Fruit fly (Drosophila melanogaster) whole organism, prepupa: ENCODE data around the gene Ir10a.

ENCODE experiments used
- Blimp-1 ChIP-seq: fragments of 200-800 bp; sonication (Bioruptor generic); optimal IDR thresholded peaks from 3 replicates; lab custom pipeline; 2017; ENCODE audit warnings: missing biosample characterization, missing genetic modification characterization, mild to moderate bottlenecking, moderate library complexity, missing genetic modification reagents
- CG10669 ChIP-seq: fragments of 200-800 bp; sonication (Bioruptor generic); optimal IDR thresholded peaks from 3 replicates; lab custom pipeline; 2018; ENCODE audit warnings: missing biosample characterization, mild to moderate bottlenecking, missing genetic modification characterization, moderate library complexity
- CG11902 ChIP-seq: fragments of 200-800 bp; sonication (Bioruptor generic); optimal IDR thresholded peaks from 3 replicates; lab custom pipeline; 2016; ENCODE audit warnings: missing biosample characterization, missing genetic modification characterization
- CG7368 ChIP-seq: fragments of 200-800 bp; sonication (Bioruptor generic); optimal IDR thresholded peaks from 3 replicates; lab custom pipeline; 2016; ENCODE audit warnings: missing biosample characterization, missing genetic modification characterization
- CG8119 ChIP-seq: fragments of 200-800 bp; sonication (Bioruptor generic); IDR thresholded peaks from 3 replicates; pipeline ENCODE4 v1.3.6; 2022; ENCODE audit warnings: missing biosample characterization, missing genetic modification characterization
- Hr38 ChIP-seq: sonication (Bioruptor generic); optimal IDR thresholded peaks from 2 replicates; lab custom pipeline; 2016; ENCODE audit warnings: missing biosample characterization, missing genetic modification characterization
- OdsH ChIP-seq: fragments of 200-800 bp; sonication (Bioruptor generic); optimal IDR thresholded peaks from 3 replicates; lab custom pipeline; 2016; ENCODE audit warnings: missing biosample characterization, missing genetic modification characterization
- salr ChIP-seq, 2 experiments: fragments of 200-800 bp; sonication (Bioruptor generic); optimal IDR thresholded peaks; 3 replicates each; lab custom pipeline; 2016 to 2018; ENCODE audit warnings: missing biosample characterization in 2 of 2, missing genetic modification characterization in 2 of 2, mild to moderate bottlenecking in 1 of 2
- ss ChIP-seq, 2 experiments: fragments of 200-800 bp; sonication (Bioruptor generic); optimal IDR thresholded peaks; 2 replicates in 1 of 2; 3 replicates in 1 of 2; lab custom pipeline; 2017 to 2018; ENCODE audit warnings: mild to moderate bottlenecking in 2 of 2, missing biosample characterization in 2 of 2, missing genetic modification characterization in 2 of 2, moderate library complexity in 1 of 2
- vri ChIP-seq: fragments of 200-800 bp; sonication (Bioruptor generic); optimal IDR thresholded peaks from 3 replicates; lab custom pipeline; 2016; ENCODE audit warnings: missing biosample characterization, mild to moderate bottlenecking, missing genetic modification characterization

- TF ChIP-seq Hr38 (GFP tag; lab: Kevin White, UChicago), result no peak
- TF ChIP-seq vri (GFP tag; lab: Kevin White, UChicago), result no peak
- no peak for TF ChIP-seq CG7368 (GFP tag; lab: Kevin White, UChicago)
- no peak for TF ChIP-seq salr (GFP tag; optimal IDR thresholded peaks at IDR 0.05; lab: Kevin White, UChicago)
- TF ChIP-seq CG11902, result no peak
- TF ChIP-seq CG10669 (GFP tag; lab: Kevin White, UChicago), result no peak
- TF ChIP-seq OdsH (GFP tag; lab: Kevin White, UChicago), result peak; percentile 0
- TF ChIP-seq Blimp-1 (GFP tag; lab: Kevin White, UChicago), result no peak
- TF ChIP-seq ss (GFP tag; optimal IDR thresholded peaks at IDR 0.05; lab: Kevin White, UChicago), result peak in 1 of 2 experiments; percentile 40
- no peak for TF ChIP-seq CG8119 (GFP tag; lab: Robert Waterston, UW)
Observed at dm6 chrX:11325175-11325768, 14.3 kb upstream of the Ir10a start, which contains the start of gene Gapvd1.
